Worm (Caenorhabditis elegans): Measurements from ENCODE around the gene nhr-213.

DNA sequence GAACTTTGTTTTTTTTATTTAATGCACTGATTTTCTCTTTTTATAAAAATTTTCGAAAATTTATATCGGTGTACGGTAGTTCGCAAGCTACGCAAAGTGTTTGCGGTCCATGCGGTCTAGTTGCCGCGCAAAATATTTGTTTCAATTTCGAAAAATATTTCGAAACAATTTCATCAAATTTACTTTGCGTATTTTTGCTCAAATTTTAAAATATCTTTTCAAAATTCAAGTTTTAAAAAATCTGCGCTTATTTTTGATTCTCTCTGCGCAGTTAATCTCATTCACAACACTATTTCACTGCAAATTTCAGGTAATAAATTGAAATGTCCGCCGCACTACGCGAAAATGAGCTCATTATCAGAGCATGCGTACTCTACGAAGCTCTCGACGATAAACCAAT is 29.2 kb downstream of the nhr-213 start, which contains the start of gene fbxa-197:
- TF ChIP-seq flt-1 (GFP tag; IDR thresholded peaks at IDR 0.05) (no peak), ama-1 (optimal IDR thresholded peaks at IDR 0.05) (no peak), pes-1 (GFP tag; IDR thresholded peaks at IDR 0.05) (no peak), aly-1 (tag; optimal IDR thresholded peaks at IDR 0.05) (no peak), hmg-4 (GFP tag; optimal IDR thresholded peaks at IDR 0.05) (no peak), ceh-13 (GFP tag; optimal IDR thresholded peaks at IDR 0.05) (no peak), F13C5.2 (tag; optimal IDR thresholded peaks at IDR 0.05) (no peak), hmbx-1 (tag; optimal IDR thresholded peaks at IDR 0.05) (no peak), tra-4 (tag; optimal IDR thresholded peaks at IDR 0.05) (no peak), hnd-1 (tag; optimal IDR thresholded peaks at IDR 0.05) (no peak), sea-1 (GFP tag; conservative IDR thresholded peaks at IDR 0.05) (no peak)
